Fruit fly (Drosophila melanogaster): ENCODE results near the gene CG13786.

Gene CG13786

dm6 chr2L:7270270-7270669 lies 17.5 kb upstream of the CG13786 start (continued):
- TF ChIP-seq MBD-R2 (GFP tag; IDR thresholded peaks at IDR 0.05) (no peak), Dll (GFP tag; IDR thresholded peaks at IDR 0.05; ENCODE audit: partially characterized antibody) (no peak), ap (GFP tag; IDR thresholded peaks at IDR 0.05) (no peak), CG2678 (tag; optimal IDR thresholded peaks at IDR 0.05) (peak; percentile 50), ranshi (GFP tag; IDR thresholded peaks at IDR 0.05) (no peak), CG4617 (GFP tag; optimal IDR thresholded peaks at IDR 0.05; ENCODE audit: borderline replicate concordance) (no peak), CG10209 (GFP tag; optimal IDR thresholded peaks at IDR 0.05) (peak; percentile 26), CG12769 (tag; optimal IDR thresholded peaks at IDR 0.05) (no peak), CG4424 (GFP tag; optimal IDR thresholded peaks at IDR 0.05) (peak; percentile 54), CG14860 (GFP tag; IDR thresholded peaks at IDR 0.05; ENCODE audit: partially characterized antibody) (no peak), eve (GFP tag; optimal IDR thresholded peaks at IDR 0.05) (peak in 1 of 2 experiments; percentile 53), CG2875 (GFP tag; optimal IDR thresholded peaks at IDR 0.05) (peak; percentile 60), CG43689 (GFP tag; IDR thresholded peaks at IDR 0.05) (no peak), Ptx1 (GFP tag; IDR thresholded peaks at IDR 0.05) (0 out of 2 replicates have a peak, but pooled peaks have one; percentile 12), tio (GFP tag; optimal IDR thresholded peaks at IDR 0.05) (peak; percentile 17), jigr1 (GFP tag; IDR thresholded peaks at IDR 0.05) (no peak), CG12942 (GFP tag; optimal IDR thresholded peaks at IDR 0.05) (no peak), Hmr (GFP tag; optimal IDR thresholded peaks at IDR 0.05) (no peak), mam (GFP tag; optimal IDR thresholded peaks at IDR 0.05) (no peak), Nf-YC (tag; optimal IDR thresholded peaks at IDR 0.05) (no peak), gsb-n (tag; optimal IDR thresholded peaks at IDR 0.05) (peak; percentile 84), CrebB (tag; optimal IDR thresholded peaks at IDR 0.05) (no peak), Eip74EF (GFP tag; optimal IDR thresholded peaks at IDR 0.05) (peak in 1 of 2 experiments; percentile 24), CG11093 (GFP tag; IDR thresholded peaks at IDR 0.05) (no peak), CG2116 (GFP tag; optimal IDR thresholded peaks at IDR 0.05) (no peak), NC2β (GFP tag; optimal IDR thresholded peaks at IDR 0.05) (peak; percentile 4), Elba2 (GFP tag; optimal IDR thresholded peaks at IDR 0.05) (no peak), MESR4 (GFP tag; optimal IDR thresholded peaks at IDR 0.05) (no peak), CoRest (tag; optimal IDR thresholded peaks at IDR 0.05) (peak; percentile 45), CG10959 (GFP tag; IDR thresholded peaks at IDR 0.05) (peak; percentile 63), disco-r (GFP tag; optimal IDR thresholded peaks at IDR 0.05) (no peak), HHEX (GFP tag; optimal IDR thresholded peaks at IDR 0.05) (no peak), CG13424 (tag; optimal IDR thresholded peaks at IDR 0.05) (peak; percentile 50), CG6791 (GFP tag; IDR thresholded peaks at IDR 0.05; ENCODE audit: partially characterized antibody) (no peak), CG17328 (GFP tag; IDR thresholded peaks at IDR 0.05) (peak; percentile 76), CG8924 (tag; optimal IDR thresholded peaks at IDR 0.05) (peak; percentile 53), BtbVII (GFP tag; optimal IDR thresholded peaks at IDR 0.05) (no peak), CG14014 (GFP tag; IDR thresholded peaks at IDR 0.05) (no peak), CG13296 (GFP tag; optimal IDR thresholded peaks at IDR 0.05) (no peak), chinmo (GFP tag; IDR thresholded peaks at IDR 0.05; ENCODE audit: partially characterized antibody) (no peak), CG4820 (GFP tag; optimal IDR thresholded peaks at IDR 0.05) (peak; percentile 62), nom (GFP tag; optimal IDR thresholded peaks at IDR 0.05) (no peak), corto (GFP tag; optimal IDR thresholded peaks at IDR 0.05) (no peak), CG18599 (GFP tag; optimal IDR thresholded peaks at IDR 0.05) (no peak), CG11456 (GFP tag; IDR thresholded peaks at IDR 0.05) (no peak), CG1529 (GFP tag; optimal IDR thresholded peaks at IDR 0.05) (peak; percentile 19), Max (GFP tag; optimal IDR thresholded peaks at IDR 0.05) (peak; percentile 12), dmrt99B (tag; optimal IDR thresholded peaks at IDR 0.05) (peak; percentile 62), z (GFP tag; IDR thresholded peaks at IDR 0.05) (no peak), GATAe (GFP tag; conservative IDR thresholded peaks at IDR 0.05) (no peak)
